Worm (Caenorhabditis elegans) whole organism, L1 larva: ENCODE measurements around the gene C46F11.4.

ENCODE experiments used
- ceh-63 ChIP-seq: fragments of 200-800 bp; sonication (Bioruptor generic); optimal IDR thresholded peaks from 2 replicates; lab custom pipeline; 2018; ENCODE audit warnings: mild to moderate bottlenecking, missing genetic modification characterization, missing compliant biosample characterization
- lin-13 ChIP-seq: fragments of 150-350 bp; optimal IDR thresholded peaks from 2 replicates; lab custom pipeline; 2014; ENCODE audit warnings: missing biosample characterization, missing genetic modification reagents, missing genetic modification characterization
- lin-39 ChIP-seq: fragments of 150-350 bp; optimal IDR thresholded peaks from 2 replicates; lab custom pipeline; 2014; ENCODE audit warnings: missing biosample characterization, missing genetic modification reagents, missing genetic modification characterization
- nhr-28 ChIP-seq: fragments of 150-350 bp; optimal IDR thresholded peaks from 2 replicates; lab custom pipeline; 2014; ENCODE audit warnings: missing biosample characterization, missing genetic modification characterization
- ztf-11 ChIP-seq, 2 experiments: sonication (generic microtip); optimal IDR thresholded peaks; 2 replicates each; lab custom pipeline; 2016 to 2017; ENCODE audit warnings: missing genetic modification characterization in 2 of 2, missing biosample characterization in 1 of 2, missing compliant biosample characterization in 1 of 2

DNA sequence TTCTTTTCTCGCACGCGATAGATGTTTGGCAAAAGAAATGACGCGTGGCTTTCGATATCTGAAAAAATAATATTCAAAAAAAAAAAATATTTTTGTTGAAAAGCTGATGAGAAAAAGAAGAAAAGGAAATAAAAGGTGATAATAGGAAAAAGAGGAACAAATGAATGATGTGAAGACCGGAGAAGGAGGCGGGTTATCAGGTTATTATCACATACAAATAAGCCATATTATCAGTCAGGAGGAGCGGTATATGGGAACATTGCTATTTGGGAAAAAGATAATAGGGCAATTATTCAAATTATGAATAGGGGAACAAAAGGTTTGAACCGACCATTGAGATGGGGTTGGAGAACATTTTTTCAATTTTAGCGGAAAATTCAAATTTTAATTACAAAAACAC is 10.0 kb upstream of the C46F11.4 start:
- TF ChIP-seq ceh-63 (no peak), lin-13 (no peak), lin-39 (tag; lab: Kevin White, UChicago) (no peak), ztf-11 (tag; optimal IDR thresholded peaks at IDR 0.05; lab: Kevin White, UChicago) (no peak), nhr-28 (tag; lab: Kevin White, UChicago) (no peak)
